Worm (Caenorhabditis elegans) whole organism, young adult: ENCODE results near the gene R02F2.1.

Experiments used
- Y56A3A.18 ChIP-seq: fragments of 200-800 bp; sonication (Bioruptor generic); IDR thresholded peaks from 2 replicates; pipeline ENCODE4 v1.3.6; 2022; ENCODE audit warnings: missing genetic modification reagents, missing genetic modification characterization, missing compliant biosample characterization
- ama-1 ChIP-seq, 3 experiments: fragments of 150-350 bp in 1 of 3; sonication (generic microtip) in 2 of 3; optimal IDR thresholded peaks; 2 replicates each; lab custom pipeline; 2014 to 2018; ENCODE audit warnings: missing biosample characterization in 2 of 3, missing genetic modification characterization in 2 of 3, missing genetic modification reagents in 2 of 3
- athp-1 ChIP-seq: sonication (generic microtip); optimal IDR thresholded peaks from 2 replicates; lab custom pipeline; 2017; ENCODE audit warnings: mild to moderate bottlenecking, missing genetic modification characterization, missing compliant biosample characterization
- cebp-2 ChIP-seq: fragments of 200-800 bp; sonication (Bioruptor generic); IDR thresholded peaks from 2 replicates; pipeline ENCODE4 v1.3.6; 2022; ENCODE audit warnings: missing genetic modification characterization, missing compliant biosample characterization
- ceh-100 ChIP-seq: fragments of 200-800 bp; sonication (Bioruptor generic); IDR thresholded peaks from 2 replicates; pipeline ENCODE4 v1.3.6; 2022; ENCODE audit warnings: missing genetic modification reagents, missing genetic modification characterization, missing compliant biosample characterization
- dox-1 ChIP-seq: fragments of 200-800 bp; sonication (Bioruptor generic); IDR thresholded peaks from 2 replicates; pipeline ENCODE4 v1.3.6; 2022; ENCODE audit warnings: missing genetic modification reagents, missing genetic modification characterization, missing compliant biosample characterization
- lin-35 ChIP-seq, 3 experiments: fragments of 150-350 bp in 2 of 3; sonication (generic microtip) in 1 of 3; optimal IDR thresholded peaks; 2 replicates each; lab custom pipeline; 2014 to 2018; ENCODE audit warnings: missing biosample characterization in 3 of 3, missing genetic modification characterization in 3 of 3, missing genetic modification reagents in 3 of 3
- lsl-1 ChIP-seq: fragments of 200-800 bp; sonication (Bioruptor generic); optimal IDR thresholded peaks from 2 replicates; lab custom pipeline; 2018; ENCODE audit warnings: mild to moderate bottlenecking, missing genetic modification characterization, moderate library complexity, missing compliant biosample characterization
- nfya-1 ChIP-seq: sonication (generic microtip); optimal IDR thresholded peaks from 2 replicates; lab custom pipeline; 2017; ENCODE audit warnings: antibody characterized with exemption, missing compliant biosample characterization, missing genetic modification characterization, borderline replicate concordance; ENCODE audit not compliant: insufficient read depth
- nfya-2 ChIP-seq: fragments of 200-800 bp; sonication (Bioruptor generic); IDR thresholded peaks from 2 replicates; pipeline ENCODE4 v1.3.6; 2022; ENCODE audit warnings: missing genetic modification reagents, missing genetic modification characterization, missing compliant biosample characterization
- repo-1 ChIP-seq: sonication (generic microtip); optimal IDR thresholded peaks from 2 replicates; lab custom pipeline; 2017; ENCODE audit warnings: mild to moderate bottlenecking, missing genetic modification characterization, missing compliant biosample characterization
- snpc-4 ChIP-seq, 5 experiments: fragments of 150-350 bp in 1 of 5; sonication (generic microtip) in 4 of 5; optimal IDR thresholded peaks; 2 replicates each; lab custom pipeline; 2014 to 2018; ENCODE audit warnings: missing genetic modification characterization in 5 of 5, missing biosample characterization in 3 of 5, antibody characterized with exemption in 2 of 5, mild to moderate bottlenecking in 2 of 5, missing compliant biosample characterization in 2 of 5, missing genotype in 2 of 5, moderate library complexity in 2 of 5, missing genetic modification reagents in 1 of 5
- ztf-6 ChIP-seq: fragments of 200-800 bp; sonication (Bioruptor generic); IDR thresholded peaks from 2 replicates; pipeline ENCODE4 v1.3.6; 2022; ENCODE audit warnings: missing genetic modification reagents, missing genetic modification characterization, missing compliant biosample characterization

ce11 chrIII:5546730-5547129 lies 45.0 kb downstream of the R02F2.1 start, which contains the start of gene F09F7.5:
- TF ChIP-seq ama-1 (optimal IDR thresholded peaks at IDR 0.05; lab: Kevin White, UChicago): no peak
- no peak for TF ChIP-seq ama-1 (GFP tag; optimal IDR thresholded peaks at IDR 0.05; lab: Kevin White, UChicago)
- no peak for TF ChIP-seq dox-1 (GFP tag; lab: Robert Waterston, UW)
- TF ChIP-seq snpc-4 (GFP tag; optimal IDR thresholded peaks at IDR 0.05; lab: Kevin White, UChicago): no peak
- TF ChIP-seq snpc-4 (tag; optimal IDR thresholded peaks at IDR 0.05; lab: Kevin White, UChicago): no peak
- no peak for TF ChIP-seq nfya-1
- no peak for TF ChIP-seq repo-1 (tag; lab: Kevin White, UChicago)
- TF ChIP-seq ztf-6 (GFP tag; lab: Robert Waterston, UW): no peak
- TF ChIP-seq lsl-1 (GFP tag; lab: Kevin White, UChicago): no peak
- no peak for TF ChIP-seq lin-35 (GFP tag; optimal IDR thresholded peaks at IDR 0.05; lab: Kevin White, UChicago)
- no peak for TF ChIP-seq cebp-2 (GFP tag; lab: Robert Waterston, UW)
- TF ChIP-seq Y56A3A.18 (GFP tag; lab: Robert Waterston, UW): no peak
- TF ChIP-seq ceh-100 (GFP tag; lab: Robert Waterston, UW): no peak
- no peak for TF ChIP-seq nfya-2 (GFP tag; lab: Robert Waterston, UW)
- no peak for TF ChIP-seq athp-1 (tag; lab: Kevin White, UChicago)
